Worm (Caenorhabditis elegans) whole organism, L3 larva: Measurements from ENCODE around the gene msp-81.
A peak's percentile ranks its signal among the peaks of the same experiment; 100 is the strongest.

ENCODE experiments used
- R02D3.7 ChIP-seq: fragments of 150-350 bp; optimal IDR thresholded peaks from 2 replicates; lab custom pipeline; 2014; ENCODE audit warnings: missing biosample characterization, missing genetic modification characterization
- ZK546.5 ChIP-seq: sonication (generic microtip); optimal IDR thresholded peaks from 2 replicates; lab custom pipeline; 2017; ENCODE audit warnings: missing biosample characterization, missing genetic modification characterization
- aly-2 ChIP-seq: fragments of 150-350 bp; optimal IDR thresholded peaks from 2 replicates; lab custom pipeline; 2014; ENCODE audit warnings: missing biosample characterization, missing genetic modification characterization
- ama-1 ChIP-seq: fragments of 150-350 bp; optimal IDR thresholded peaks from 2 replicates; lab custom pipeline; 2018
- ceh-16 ChIP-seq: sonication (generic microtip); optimal IDR thresholded peaks from 2 replicates; lab custom pipeline; 2017; ENCODE audit warnings: missing biosample characterization, missing genetic modification characterization
- ceh-28 ChIP-seq: fragments of 150-350 bp; optimal IDR thresholded peaks from 2 replicates; lab custom pipeline; 2014; ENCODE audit warnings: missing biosample characterization, missing genetic modification reagents, missing genetic modification characterization
- ceh-9 ChIP-seq: sonication (generic microtip); optimal IDR thresholded peaks from 2 replicates; lab custom pipeline; 2018; ENCODE audit warnings: missing biosample characterization, missing genetic modification characterization
- daf-12 ChIP-seq: fragments of 150-350 bp; optimal IDR thresholded peaks from 2 replicates; lab custom pipeline; 2014; ENCODE audit warnings: missing biosample characterization, missing genetic modification reagents, missing genetic modification characterization
- egl-27 ChIP-seq: sonication (generic microtip); optimal IDR thresholded peaks from 4 replicates; lab custom pipeline; 2017; ENCODE audit warnings: missing biosample characterization, missing genetic modification reagents, missing genetic modification characterization
- egl-5 ChIP-seq: fragments of 150-350 bp; optimal IDR thresholded peaks from 2 replicates; lab custom pipeline; 2017; ENCODE audit warnings: missing biosample characterization, missing genetic modification reagents, missing genetic modification characterization, inconsistent platforms
- elt-1 ChIP-seq: fragments of 150-350 bp; optimal IDR thresholded peaks from 2 replicates; lab custom pipeline; 2014; ENCODE audit warnings: missing biosample characterization, missing genetic modification characterization
- elt-2 ChIP-seq: sonication (generic microtip); optimal IDR thresholded peaks from 2 replicates; lab custom pipeline; 2016; ENCODE audit warnings: missing genetic modification reagents, mild to moderate bottlenecking, missing genetic modification characterization, missing compliant biosample characterization
- elt-3 ChIP-seq, 3 experiments: fragments of 150-350 bp in 1 of 3; sonication (generic microtip) in 2 of 3; optimal IDR thresholded peaks; 2 replicates in 2 of 3; 4 replicates in 1 of 3; lab custom pipeline; 2014 to 2017; ENCODE audit warnings: missing biosample characterization in 3 of 3, missing genetic modification characterization in 3 of 3
- eor-1 ChIP-seq, 2 experiments: fragments of 150-350 bp; optimal IDR thresholded peaks; 2 replicates each; lab custom pipeline; 2014 to 2018; ENCODE audit warnings: missing biosample characterization in 2 of 2, missing genetic modification characterization in 2 of 2
- fkh-10 ChIP-seq: sonication (generic microtip); optimal IDR thresholded peaks from 2 replicates; lab custom pipeline; 2017; ENCODE audit warnings: missing biosample characterization, missing genetic modification reagents, missing genetic modification characterization
- fkh-2 ChIP-seq: fragments of 150-350 bp; optimal IDR thresholded peaks from 2 replicates; lab custom pipeline; 2014; ENCODE audit warnings: missing biosample characterization, missing genetic modification reagents, missing genetic modification characterization
- fos-1 ChIP-seq: fragments of 150-350 bp; optimal IDR thresholded peaks from 2 replicates; lab custom pipeline; 2014; ENCODE audit warnings: missing biosample characterization, missing genetic modification characterization
- hmg-11 ChIP-seq: sonication (generic microtip); optimal IDR thresholded peaks from 2 replicates; lab custom pipeline; 2016; ENCODE audit warnings: missing genetic modification characterization, missing compliant biosample characterization
- jun-1 ChIP-seq: fragments of 150-350 bp; optimal IDR thresholded peaks from 2 replicates; lab custom pipeline; 2014; ENCODE audit warnings: missing biosample characterization, missing genetic modification reagents, missing genetic modification characterization
- lin-15B ChIP-seq: fragments of 150-350 bp; optimal IDR thresholded peaks from 2 replicates; lab custom pipeline; 2014; ENCODE audit warnings: missing biosample characterization, missing genetic modification characterization
- lsy-12 ChIP-seq: sonication (generic microtip); optimal IDR thresholded peaks from 2 replicates; lab custom pipeline; 2016; ENCODE audit warnings: mild to moderate bottlenecking, missing genetic modification characterization, missing compliant biosample characterization
- mml-1 ChIP-seq: fragments of 150-350 bp; sonication (generic microtip); optimal IDR thresholded peaks from 3 replicates; lab custom pipeline; 2014; ENCODE audit warnings: missing biosample characterization, missing genetic modification characterization
- nfya-1 ChIP-seq: sonication (generic microtip); optimal IDR thresholded peaks from 2 replicates; lab custom pipeline; 2017; ENCODE audit warnings: missing genetic modification characterization, mild to moderate bottlenecking, missing compliant biosample characterization, antibody characterized with exemption, moderate library complexity; ENCODE audit not compliant: insufficient read depth
- nhr-11 ChIP-seq: fragments of 150-350 bp; optimal IDR thresholded peaks from 2 replicates; lab custom pipeline; 2014; ENCODE audit warnings: missing biosample characterization, missing genetic modification characterization
- nhr-12 ChIP-seq: fragments of 150-350 bp; optimal IDR thresholded peaks from 2 replicates; lab custom pipeline; 2014; ENCODE audit warnings: missing biosample characterization, missing genetic modification characterization
- nhr-23 ChIP-seq: fragments of 150-350 bp; optimal IDR thresholded peaks from 2 replicates; lab custom pipeline; 2014; ENCODE audit warnings: missing biosample characterization, missing genetic modification reagents, missing genetic modification characterization
- nhr-237 ChIP-seq: fragments of 150-350 bp; optimal IDR thresholded peaks from 2 replicates; lab custom pipeline; 2014; ENCODE audit warnings: missing biosample characterization, missing genetic modification characterization
- nhr-25 ChIP-seq: sonication (generic microtip); optimal IDR thresholded peaks from 2 replicates; lab custom pipeline; 2017; ENCODE audit warnings: missing biosample characterization, missing genetic modification characterization
- nhr-43 ChIP-seq: sonication (generic microtip); optimal IDR thresholded peaks from 2 replicates; lab custom pipeline; 2016; ENCODE audit warnings: mild to moderate bottlenecking, missing genetic modification characterization, missing compliant biosample characterization; ENCODE audit not compliant: poor library complexity, severe bottlenecking
- nhr-76 ChIP-seq: fragments of 150-350 bp; sonication (generic microtip); optimal IDR thresholded peaks from 5 replicates; lab custom pipeline; 2014; ENCODE audit warnings: missing biosample characterization, missing genetic modification characterization
- nhr-77 ChIP-seq: fragments of 150-350 bp; optimal IDR thresholded peaks from 2 replicates; lab custom pipeline; 2014; ENCODE audit warnings: missing biosample characterization, missing genetic modification characterization
- pha-4 ChIP-seq: fragments of 150-350 bp; optimal IDR thresholded peaks from 2 replicates; lab custom pipeline; 2014; ENCODE audit warnings: missing biosample characterization, missing genetic modification reagents, missing genetic modification characterization
- pqm-1 ChIP-seq: fragments of 150-350 bp; optimal IDR thresholded peaks from 2 replicates; lab custom pipeline; 2017; ENCODE audit warnings: missing biosample characterization, missing genetic modification characterization, inconsistent platforms
- sea-2 ChIP-seq: fragments of 150-350 bp; sonication (generic microtip); optimal IDR thresholded peaks from 4 replicates; lab custom pipeline; 2014; ENCODE audit warnings: missing biosample characterization, missing genetic modification reagents, missing genetic modification characterization
- skn-1 ChIP-seq: fragments of 150-350 bp; optimal IDR thresholded peaks from 2 replicates; lab custom pipeline; 2014; ENCODE audit warnings: missing biosample characterization, missing genetic modification characterization
- snpc-4 ChIP-seq: fragments of 150-350 bp; optimal IDR thresholded peaks from 2 replicates; lab custom pipeline; 2014; ENCODE audit warnings: missing biosample characterization, missing genetic modification characterization
- tbx-2 ChIP-seq: sonication (generic microtip); optimal IDR thresholded peaks from 2 replicates; lab custom pipeline; 2016; ENCODE audit warnings: mild to moderate bottlenecking, missing genetic modification characterization, missing compliant biosample characterization
- unc-39 ChIP-seq: sonication (generic microtip); optimal IDR thresholded peaks from 4 replicates; lab custom pipeline; 2017; ENCODE audit warnings: missing biosample characterization, missing genetic modification characterization
- unc-62 ChIP-seq: fragments of 150-350 bp; sonication (generic microtip); optimal IDR thresholded peaks from 4 replicates; lab custom pipeline; 2014; ENCODE audit warnings: missing biosample characterization, missing genetic modification reagents, missing genetic modification characterization
- zag-1 ChIP-seq: fragments of 150-350 bp; optimal IDR thresholded peaks from 2 replicates; lab custom pipeline; 2014; ENCODE audit warnings: missing biosample characterization, missing genetic modification characterization
- ztf-11 ChIP-seq: fragments of 150-350 bp; optimal IDR thresholded peaks from 2 replicates; lab custom pipeline; 2014; ENCODE audit warnings: missing biosample characterization, missing genetic modification characterization

Gene msp-81

DNA sequence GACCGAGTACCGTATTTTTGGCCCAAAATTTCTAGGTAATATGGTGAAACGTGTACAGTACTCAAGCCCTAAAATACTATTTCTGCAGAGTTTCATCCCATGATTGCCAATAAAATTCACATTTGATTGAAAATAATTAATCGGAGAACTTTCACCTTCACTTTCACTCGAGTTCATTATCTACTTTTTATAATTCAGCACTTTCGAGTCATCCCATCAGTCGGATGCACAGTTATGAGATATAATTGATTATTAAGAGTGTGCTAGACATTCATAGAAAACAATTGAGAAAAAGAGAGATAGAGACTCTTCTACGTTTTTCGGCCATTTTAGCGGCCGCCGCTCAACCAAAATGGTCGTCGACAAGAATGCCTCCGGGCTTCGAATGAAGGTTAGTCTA, 33.5 kb downstream of the msp-81 start, which contains the start of gene fat-3:
Gene fat-3, plus strand, starts transcription at position 313 of the 400 bp plus-strand sequence.
- TF ChIP-seq fkh-2 (tag; lab: Kevin White, UChicago) (no peak), nhr-43 (peak; percentile 15), ztf-11 (tag; lab: Kevin White, UChicago) (no peak), egl-27 (tag; lab: Kevin White, UChicago) (no peak), nhr-25 (tag; lab: Kevin White, UChicago) (no peak), elt-2 (tag; lab: Kevin White, UChicago) (peak; percentile 78), ceh-28 (peak; percentile 46), pqm-1 (tag; lab: Kevin White, UChicago) (peak; percentile 63), zag-1 (tag; lab: Kevin White, UChicago) (no peak), elt-1 (tag; lab: Kevin White, UChicago) (no peak), hmg-11 (tag; lab: Kevin White, UChicago) (no peak), ceh-9 (tag; lab: Kevin White, UChicago) (no peak), pha-4 (peak; percentile 19), daf-12 (tag; lab: Kevin White, UChicago) (no peak), nhr-77 (no peak), nhr-23 (tag; lab: Kevin White, UChicago) (no peak), snpc-4 (no peak), skn-1 (tag; lab: Kevin White, UChicago) (peak; percentile 9)

DNA sequence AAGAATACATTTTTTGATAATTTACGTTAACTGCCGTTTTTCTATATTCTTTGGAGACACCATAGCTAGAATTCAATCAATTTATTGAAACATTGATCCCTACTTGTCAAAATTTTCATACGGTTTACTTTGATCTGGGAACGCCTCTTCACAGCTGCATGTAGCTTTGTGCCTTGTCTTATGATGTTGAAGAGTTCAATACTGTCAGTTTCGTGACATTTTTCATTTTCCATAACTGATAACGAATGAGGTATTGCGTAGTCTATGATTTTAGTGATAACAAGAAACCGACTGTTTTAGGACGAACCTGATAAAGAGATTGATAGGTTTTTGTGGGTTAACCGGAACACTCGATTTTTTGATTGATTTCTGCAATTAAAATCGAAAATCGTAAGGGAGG, 34.8 kb downstream of the msp-81 start:
- peak; percentile 99 for TF ChIP-seq pqm-1 (tag; lab: Kevin White, UChicago)
- peak; percentile 82 for TF ChIP-seq jun-1
- peak; percentile 56 for TF ChIP-seq ama-1
- TF ChIP-seq pha-4, result peak; percentile 66
- TF ChIP-seq elt-2 (tag; lab: Kevin White, UChicago), result peak; percentile 98
- no peak for TF ChIP-seq lsy-12 (tag; lab: Kevin White, UChicago)
- no peak for TF ChIP-seq egl-5 (tag; lab: Kevin White, UChicago)

DNA sequence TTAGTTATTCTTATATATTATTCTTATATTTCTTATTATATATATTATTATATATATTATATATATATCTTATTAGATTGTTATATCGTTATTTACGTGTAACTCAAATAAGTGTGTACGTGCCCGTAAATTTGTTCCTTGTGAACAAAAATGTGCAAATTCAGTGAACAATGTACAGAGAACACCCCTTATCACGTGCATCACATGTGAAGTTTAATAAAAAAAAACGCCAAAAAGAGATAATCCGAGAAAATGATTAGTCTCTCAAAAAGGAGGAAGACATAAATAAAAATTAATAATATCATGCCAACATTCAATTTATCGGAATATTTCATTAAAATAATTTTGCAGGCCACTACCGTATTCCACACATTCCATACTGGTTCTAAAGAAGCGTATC, 36.6 kb downstream of the msp-81 start:
- TF ChIP-seq nhr-77 (no peak), pqm-1 (tag; lab: Kevin White, UChicago) (peak; percentile 32), R02D3.7 (tag; lab: Kevin White, UChicago) (no peak), ceh-16 (tag; lab: Kevin White, UChicago) (no peak), pha-4 (peak; percentile 61), aly-2 (tag; lab: Kevin White, UChicago) (no peak), elt-2 (tag; lab: Kevin White, UChicago) (peak; percentile 72)

DNA sequence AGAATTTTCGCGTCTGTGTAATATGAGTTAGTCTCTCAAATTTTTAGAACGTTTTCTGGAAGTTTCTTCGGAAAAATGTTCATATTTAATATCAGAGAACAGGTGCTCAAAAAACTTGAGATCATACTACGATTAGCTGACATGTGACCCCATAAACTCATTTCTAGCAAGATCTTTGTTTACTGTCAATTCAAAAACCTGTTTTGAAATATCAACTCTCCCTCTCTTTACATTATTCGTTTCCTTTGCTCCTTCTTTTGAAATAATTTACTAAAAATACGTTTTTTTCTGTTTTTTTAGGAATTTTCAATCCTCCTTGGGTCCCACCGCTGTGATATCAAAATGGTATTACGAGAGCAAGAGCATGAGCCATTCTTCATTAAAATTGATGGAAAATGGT, 37.1 kb downstream of the msp-81 start, which contains the start of gene fat-4:
Gene fat-4, plus strand, starts transcription at position 301 of the 400 bp plus-strand sequence.
- TF ChIP-seq lin-15B (no peak), nhr-76 (no peak), tbx-2 (no peak), nfya-1 (tag; lab: Kevin White, UChicago) (no peak), nhr-11 (tag; lab: Kevin White, UChicago) (no peak), sea-2 (no peak), fkh-2 (tag; lab: Kevin White, UChicago) (no peak)

ce11 chrIV:9798307-9798706, 37.9 kb downstream of the msp-81 start:
- TF ChIP-seq lin-15B (no peak), elt-2 (tag; lab: Kevin White, UChicago) (peak; percentile 23)

ce11 chrIV:9797304-9798003, 38.8 kb downstream of the msp-81 start, which contains the start of gene T13F2.2:
Gene T13F2.2, minus strand, starts transcription at chrIV:9797354.
- TF ChIP-seq unc-62 (GFP tag; lab: Kevin White, UChicago) (no peak), hmg-11 (tag; lab: Kevin White, UChicago) (no peak), pha-4 (no peak), fos-1 (no peak), nhr-237 (tag; lab: Kevin White, UChicago) (no peak), aly-2 (tag; lab: Kevin White, UChicago) (no peak), nhr-11 (tag; lab: Kevin White, UChicago) (no peak), mml-1 (no peak), nhr-12 (no peak), R02D3.7 (tag; lab: Kevin White, UChicago) (no peak), fkh-10 (GFP tag; lab: Kevin White, UChicago) (no peak), nhr-23 (tag; lab: Kevin White, UChicago) (no peak), ceh-16 (tag; lab: Kevin White, UChicago) (no peak), zag-1 (tag; lab: Kevin White, UChicago) (no peak), unc-39 (no peak), ZK546.5 (tag; lab: Kevin White, UChicago) (no peak), eor-1 (tag; optimal IDR thresholded peaks at IDR 0.05; lab: Kevin White, UChicago) (no peak), pqm-1 (tag; lab: Kevin White, UChicago) (peak; percentile 59), elt-3 (tag; optimal IDR thresholded peaks at IDR 0.05; lab: Kevin White, UChicago) (no peak), elt-2 (tag; lab: Kevin White, UChicago) (peak; percentile 69), nhr-43 (peak; percentile 2), tbx-2 (no peak), egl-5 (tag; lab: Kevin White, UChicago) (no peak), lin-15B (peak; percentile 20)
